Worm (Caenorhabditis elegans) whole organism, mixed stage, embryonic: ENCODE results near the gene nhr-218.

ENCODE experiments used
- M03D4.4 ChIP-seq: sonication (generic microtip); optimal IDR thresholded peaks from 2 replicates; lab custom pipeline; 2017; ENCODE audit warnings: mild to moderate bottlenecking, missing genetic modification characterization, missing compliant biosample characterization
- bed-3 ChIP-seq: fragments of 200-800 bp; sonication (Bioruptor generic); optimal IDR thresholded peaks from 3 replicates; lab custom pipeline; 2018; ENCODE audit warnings: mild to moderate bottlenecking, missing genetic modification characterization, moderate library complexity, missing compliant biosample characterization
- ceh-39 ChIP-seq: fragments of 150-350 bp; optimal IDR thresholded peaks from 2 replicates; lab custom pipeline; 2014; ENCODE audit warnings: missing biosample characterization, missing genetic modification characterization
- ceh-83 ChIP-seq: fragments of 200-800 bp; sonication (Bioruptor generic); optimal IDR thresholded peaks from 2 replicates; lab custom pipeline; 2018; ENCODE audit warnings: mild to moderate bottlenecking, missing genetic modification characterization, missing compliant biosample characterization
- ces-1 ChIP-seq: fragments of 150-350 bp; optimal IDR thresholded peaks from 2 replicates; lab custom pipeline; 2014; ENCODE audit warnings: missing biosample characterization, missing genetic modification reagents, missing genetic modification characterization
- cnd-1 ChIP-seq: fragments of 200-800 bp; sonication (Bioruptor generic); optimal IDR thresholded peaks from 2 replicates; lab custom pipeline; 2018; ENCODE audit warnings: mild to moderate bottlenecking, missing genetic modification characterization, missing compliant biosample characterization
- drap-1 ChIP-seq: fragments of 200-800 bp; sonication (Bioruptor generic); optimal IDR thresholded peaks from 3 replicates; lab custom pipeline; 2018; ENCODE audit warnings: mild to moderate bottlenecking, missing genetic modification characterization, missing compliant biosample characterization
- elt-1 ChIP-seq: sonication (generic microtip); optimal IDR thresholded peaks from 2 replicates; lab custom pipeline; 2017; ENCODE audit warnings: missing genetic modification characterization, mild to moderate bottlenecking, missing compliant biosample characterization, antibody characterized with exemption, moderate library complexity, borderline replicate concordance; ENCODE audit not compliant: insufficient read depth
- elt-3 ChIP-seq: fragments of 150-350 bp; optimal IDR thresholded peaks from 2 replicates; lab custom pipeline; 2014; ENCODE audit warnings: missing biosample characterization, missing genetic modification characterization
- flh-1 ChIP-seq: fragments of 200-800 bp; sonication (Bioruptor generic); optimal IDR thresholded peaks from 2 replicates; lab custom pipeline; 2018; ENCODE audit warnings: mild to moderate bottlenecking, missing genetic modification characterization, moderate library complexity, missing compliant biosample characterization
- ham-2 ChIP-seq: fragments of 200-800 bp; sonication (Bioruptor generic); optimal IDR thresholded peaks from 2 replicates; lab custom pipeline; 2018; ENCODE audit warnings: mild to moderate bottlenecking, missing genetic modification characterization, missing compliant biosample characterization
- hlh-1 ChIP-seq: fragments of 150-350 bp; optimal IDR thresholded peaks from 2 replicates; lab custom pipeline; 2014; ENCODE audit warnings: missing biosample characterization, missing genetic modification reagents, missing genetic modification characterization
- lin-13 ChIP-seq: fragments of 150-350 bp; optimal IDR thresholded peaks from 2 replicates; lab custom pipeline; 2014; ENCODE audit warnings: missing biosample characterization, missing genetic modification characterization
- lin-32 ChIP-seq: fragments of 200-800 bp; sonication (Bioruptor generic); optimal IDR thresholded peaks from 2 replicates; lab custom pipeline; 2018; ENCODE audit warnings: mild to moderate bottlenecking, missing genetic modification characterization, missing compliant biosample characterization
- lsy-2 ChIP-seq: fragments of 150-350 bp; optimal IDR thresholded peaks from 2 replicates; lab custom pipeline; 2014; ENCODE audit warnings: missing biosample characterization, missing genetic modification characterization
- mab-5 ChIP-seq: fragments of 150-350 bp; optimal IDR thresholded peaks from 2 replicates; lab custom pipeline; 2014; ENCODE audit warnings: missing biosample characterization, missing genetic modification characterization
- mep-1 ChIP-seq: fragments of 150-350 bp; optimal IDR thresholded peaks from 2 replicates; lab custom pipeline; 2017; ENCODE audit warnings: missing biosample characterization, missing genetic modification reagents, missing genetic modification characterization, inconsistent platforms
- nhr-2 ChIP-seq: fragments of 150-350 bp; optimal IDR thresholded peaks from 2 replicates; lab custom pipeline; 2014; ENCODE audit warnings: missing biosample characterization, missing genetic modification characterization
- nhr-28 ChIP-seq: fragments of 150-350 bp; optimal IDR thresholded peaks from 2 replicates; lab custom pipeline; 2014; ENCODE audit warnings: missing biosample characterization, missing genetic modification characterization
- nhr-76 ChIP-seq: sonication (generic microtip); optimal IDR thresholded peaks from 2 replicates; lab custom pipeline; 2017; ENCODE audit warnings: missing biosample characterization, missing genetic modification characterization
- pha-4 ChIP-seq: fragments of 150-350 bp; optimal IDR thresholded peaks from 2 replicates; lab custom pipeline; 2018; ENCODE audit warnings: missing biosample characterization, missing genetic modification reagents, missing genetic modification characterization
- sem-2 ChIP-seq: fragments of 200-800 bp; sonication (Bioruptor generic); optimal IDR thresholded peaks from 2 replicates; lab custom pipeline; 2018; ENCODE audit warnings: mild to moderate bottlenecking, missing genetic modification characterization, missing compliant biosample characterization
- snpc-4 ChIP-seq: fragments of 150-350 bp; optimal IDR thresholded peaks from 2 replicates; lab custom pipeline; 2014; ENCODE audit warnings: missing biosample characterization, missing genetic modification characterization
- sptf-1 ChIP-seq: sonication (generic microtip); optimal IDR thresholded peaks from 2 replicates; lab custom pipeline; 2017; ENCODE audit warnings: mild to moderate bottlenecking, missing genetic modification characterization, moderate library complexity, missing compliant biosample characterization
- tbx-8 ChIP-seq: fragments of 200-800 bp; sonication (Bioruptor generic); optimal IDR thresholded peaks from 2 replicates; lab custom pipeline; 2018; ENCODE audit warnings: mild to moderate bottlenecking, missing genetic modification characterization, moderate library complexity, missing compliant biosample characterization
- unc-120 ChIP-seq: sonication (generic microtip); optimal IDR thresholded peaks from 2 replicates; lab custom pipeline; 2017; ENCODE audit warnings: missing genetic modification characterization, missing compliant biosample characterization; ENCODE audit not compliant: poor library complexity, severe bottlenecking
- unc-62 ChIP-seq: fragments of 150-350 bp; optimal IDR thresholded peaks from 2 replicates; lab custom pipeline; 2014; ENCODE audit warnings: missing biosample characterization, missing genetic modification reagents, missing genetic modification characterization
- zip-8 ChIP-seq: fragments of 150-350 bp; optimal IDR thresholded peaks from 2 replicates; lab custom pipeline; 2014; ENCODE audit warnings: missing biosample characterization, missing genetic modification characterization
- ztf-11 ChIP-seq: fragments of 150-350 bp; optimal IDR thresholded peaks from 2 replicates; lab custom pipeline; 2014; ENCODE audit warnings: missing biosample characterization, missing genetic modification characterization

nhr-218 gene

ce11 chrV:16246579-16246978 lies 11.7 kb upstream of the nhr-218 start, which contains the start of gene srh-95:
TSS of gene srh-95 (plus strand) at chrV:16246879.
- no peak for TF ChIP-seq ceh-83 (GFP tag; lab: Kevin White, UChicago)
- TF ChIP-seq M03D4.4, result no peak
- TF ChIP-seq bed-3 (GFP tag; lab: Kevin White, UChicago), result no peak
- no peak for TF ChIP-seq lin-32 (GFP tag; lab: Kevin White, UChicago)
- TF ChIP-seq pha-4, result no peak
- TF ChIP-seq elt-1 (tag; lab: Kevin White, UChicago), result no peak
- TF ChIP-seq ceh-39, result no peak
- no peak for TF ChIP-seq mep-1
- TF ChIP-seq unc-62 (GFP tag; lab: Kevin White, UChicago), result no peak
- no peak for TF ChIP-seq sptf-1 (tag; lab: Kevin White, UChicago)
- no peak for TF ChIP-seq hlh-1
- TF ChIP-seq snpc-4 (tag; lab: Kevin White, UChicago), result no peak
- no peak for TF ChIP-seq ham-2
- TF ChIP-seq lsy-2 (tag; lab: Kevin White, UChicago), result no peak
- no peak for TF ChIP-seq lin-13 (tag; lab: Kevin White, UChicago)
- no peak for TF ChIP-seq drap-1

ce11 chrV:16249105-16249504 lies 9.1 kb upstream of the nhr-218 start:
- TF ChIP-seq mab-5 (tag; lab: Kevin White, UChicago), result no peak
- peak; percentile 52 for TF ChIP-seq elt-1 (tag; lab: Kevin White, UChicago)
- TF ChIP-seq ceh-83 (GFP tag; lab: Kevin White, UChicago), result no peak
- TF ChIP-seq lsy-2 (tag; lab: Kevin White, UChicago), result no peak
- no peak for TF ChIP-seq ces-1 (GFP tag; lab: Kevin White, UChicago)
- TF ChIP-seq nhr-76, result no peak
- TF ChIP-seq flh-1, result no peak

- TF ChIP-seq nhr-2, result no peak
- TF ChIP-seq, all 35 proteins: peak for 0
Observed at ce11 chrV:16253687-16254086, 4.6 kb upstream of the nhr-218 start, which contains the start of gene gcy-20. TSS of gene gcy-20 (minus strand) at chrV:16253787.

ce11 chrV:16256395-16256794 lies 1.8 kb upstream of the nhr-218 start, which contains the start of gene bgnt-1.3:
TSS of gene bgnt-1.3 (minus strand) at chrV:16256495.
- TF ChIP-seq tbx-8 (GFP tag; lab: Kevin White, UChicago) (no peak), snpc-4 (tag; lab: Kevin White, UChicago) (no peak), sem-2 (GFP tag; lab: Kevin White, UChicago) (no peak), elt-3 (tag; lab: Kevin White, UChicago) (no peak), cnd-1 (no peak)

- TF ChIP-seq drap-1 (no peak), sem-2 (GFP tag; lab: Kevin White, UChicago) (no peak), ztf-11 (tag; lab: Kevin White, UChicago) (no peak), zip-8 (no peak), lin-13 (tag; lab: Kevin White, UChicago) (no peak), ces-1 (GFP tag; lab: Kevin White, UChicago) (no peak)
Observed at ce11 chrV:16259684-16260083, 1.4 kb downstream of the nhr-218 start, which contains the start of gene nhr-127. TSS of gene nhr-127 (plus strand) at chrV:16259984.

- no peak for TF ChIP-seq zip-8
- TF ChIP-seq nhr-28 (tag; lab: Kevin White, UChicago), result no peak
- no peak for TF ChIP-seq sem-2 (GFP tag; lab: Kevin White, UChicago)
- no peak for TF ChIP-seq unc-120 (tag; lab: Kevin White, UChicago)
- no peak for TF ChIP-seq snpc-4 (tag; lab: Kevin White, UChicago)
- no peak for TF ChIP-seq M03D4.4
- TF ChIP-seq ceh-39, result no peak
- no peak for TF ChIP-seq lsy-2 (tag; lab: Kevin White, UChicago)
- TF ChIP-seq bed-3 (GFP tag; lab: Kevin White, UChicago), result no peak
- TF ChIP-seq elt-3 (tag; lab: Kevin White, UChicago), result no peak
- TF ChIP-seq unc-62 (GFP tag; lab: Kevin White, UChicago), result no peak
- no peak for TF ChIP-seq drap-1
- no peak for TF ChIP-seq mep-1
- TF ChIP-seq nhr-2, result no peak
- no peak for TF ChIP-seq pha-4
Observed at ce11 chrV:16266514-16266913, 8.3 kb downstream of the nhr-218 start, which contains the start of gene T13F3.4. TSS of gene T13F3.4 (minus strand) at chrV:16266614.
